Fruit fly (Drosophila melanogaster) whole organism: Measurements from ENCODE around the gene Nplp4.

Experiments used
- CG8478 ChIP-seq: fragments of >200 bp; optimal IDR thresholded peaks from 2 replicates; lab custom pipeline; 2018; ENCODE audit warnings: inconsistent platforms
- Dll ChIP-seq: fragments of >200 bp; optimal IDR thresholded peaks from 2 replicates; lab custom pipeline; 2017
- pan ChIP-seq: fragments of >200 bp; optimal IDR thresholded peaks from 2 replicates; lab custom pipeline; 2017

- no peak for TF ChIP-seq pan (lab: Kevin White, UChicago)
- TF ChIP-seq CG8478 (lab: Kevin White, UChicago): no peak
- TF ChIP-seq Dll: no peak
These were observed 2.0 kb upstream of the Nplp4 start, which contains the start of gene CG33543 for dm6 chr2L:2006082-2006669.
